Worm (Caenorhabditis elegans) whole organism, L4 larva: Measurements from ENCODE around the gene C26D10.7.

Experiments used
- D1046.2 ChIP-seq: fragments of 200-800 bp; sonication (Bioruptor generic); IDR thresholded peaks from 2 replicates; pipeline ENCODE4 v1.3.6; 2022; ENCODE audit warnings: missing genetic modification characterization, missing compliant biosample characterization
- F10B5.3 ChIP-seq: sonication (generic microtip); optimal IDR thresholded peaks from 2 replicates; lab custom pipeline; 2016; ENCODE audit warnings: mild to moderate bottlenecking, missing genetic modification characterization, missing compliant biosample characterization
- F26F4.8 ChIP-seq: fragments of 200-800 bp; sonication (Bioruptor generic); conservative IDR thresholded peaks from 2 replicates; pipeline ENCODE4 v1.3.6; 2022; ENCODE audit warnings: missing genetic modification characterization, missing compliant biosample characterization
- F44E2.7 ChIP-seq: fragments of 200-800 bp; sonication (Bioruptor generic); IDR thresholded peaks from 2 replicates; pipeline ENCODE4 v2.1.2; 2022; ENCODE audit warnings: missing genetic modification characterization, missing compliant biosample characterization
- F49E8.2 ChIP-seq: sonication (generic microtip); optimal IDR thresholded peaks from 2 replicates; lab custom pipeline; 2016; ENCODE audit warnings: missing compliant biosample characterization, mild to moderate bottlenecking, missing genetic modification characterization, borderline replicate concordance
- T20F7.1 ChIP-seq: fragments of 200-800 bp; sonication (Bioruptor generic); optimal IDR thresholded peaks from 2 replicates; lab custom pipeline; 2018; ENCODE audit warnings: mild to moderate bottlenecking, missing genetic modification characterization, missing compliant biosample characterization
- ZK546.5 ChIP-seq, 2 experiments: sonication (generic microtip); optimal IDR thresholded peaks; 2 replicates each; lab custom pipeline; 2017; ENCODE audit warnings: missing biosample characterization in 2 of 2, missing genetic modification characterization in 2 of 2
- aly-2 ChIP-seq: sonication (generic microtip); optimal IDR thresholded peaks from 2 replicates; lab custom pipeline; 2018; ENCODE audit warnings: missing biosample characterization, missing genetic modification characterization
- ama-1 ChIP-seq: fragments of 150-350 bp; optimal IDR thresholded peaks from 2 replicates; lab custom pipeline; 2014; ENCODE audit warnings: inconsistent platforms, mixed read lengths
- ceh-20 ChIP-seq: fragments of 200-800 bp; sonication (Bioruptor generic); IDR thresholded peaks from 2 replicates; pipeline ENCODE4 v1.3.6; 2022; ENCODE audit warnings: missing genetic modification reagents, missing genetic modification characterization, missing compliant biosample characterization
- ceh-32 ChIP-seq: sonication (generic microtip); optimal IDR thresholded peaks from 2 replicates; lab custom pipeline; 2016; ENCODE audit warnings: mild to moderate bottlenecking, missing genetic modification characterization, missing compliant biosample characterization; ENCODE audit not compliant: poor library complexity
- ceh-82 ChIP-seq: sonication (generic microtip); optimal IDR thresholded peaks from 2 replicates; lab custom pipeline; 2017; ENCODE audit warnings: missing biosample characterization, missing genetic modification characterization
- ces-1 ChIP-seq: fragments of 150-350 bp; sonication (generic microtip); optimal IDR thresholded peaks from 4 replicates; lab custom pipeline; 2014; ENCODE audit warnings: missing biosample characterization, missing genetic modification reagents, missing genetic modification characterization
- ctbp-1 ChIP-seq: fragments of 200-800 bp; sonication (Bioruptor generic); IDR thresholded peaks from 2 replicates; pipeline ENCODE4 v1.3.6; 2022; ENCODE audit warnings: missing genetic modification reagents, missing genetic modification characterization, missing compliant biosample characterization
- daf-12 ChIP-seq: fragments of 150-350 bp; optimal IDR thresholded peaks from 2 replicates; lab custom pipeline; 2014; ENCODE audit warnings: missing biosample characterization, missing genetic modification reagents, missing genetic modification characterization
- daf-19 ChIP-seq: fragments of 200-800 bp; sonication (Bioruptor generic); conservative IDR thresholded peaks from 2 replicates; pipeline ENCODE4 v1.3.6; 2022; ENCODE audit warnings: missing genetic modification characterization, missing compliant biosample characterization
- daf-8 ChIP-seq: fragments of 200-800 bp; sonication (Bioruptor generic); IDR thresholded peaks from 2 replicates; pipeline ENCODE4 v1.3.6; 2022; ENCODE audit warnings: missing genetic modification characterization, missing compliant biosample characterization
- duxl-1 ChIP-seq: sonication (generic microtip); optimal IDR thresholded peaks from 2 replicates; lab custom pipeline; 2016; ENCODE audit warnings: mild to moderate bottlenecking, missing genetic modification characterization, moderate library complexity, missing compliant biosample characterization; ENCODE audit not compliant: poor library complexity
- dve-1 ChIP-seq: sonication (generic microtip); optimal IDR thresholded peaks from 2 replicates; lab custom pipeline; 2017; ENCODE audit warnings: antibody characterized with exemption, mild to moderate bottlenecking, missing genetic modification characterization, missing compliant biosample characterization; ENCODE audit not compliant: insufficient read depth
- hlh-11 ChIP-seq: fragments of 200-800 bp; sonication (Bioruptor generic); optimal IDR thresholded peaks from 2 replicates; lab custom pipeline; 2018; ENCODE audit warnings: mild to moderate bottlenecking, missing genetic modification characterization, missing compliant biosample characterization
- hlh-30 ChIP-seq: sonication (generic microtip); optimal IDR thresholded peaks from 2 replicates; lab custom pipeline; 2017; ENCODE audit warnings: antibody characterized with exemption, mild to moderate bottlenecking, missing genetic modification characterization, missing compliant biosample characterization; ENCODE audit not compliant: insufficient read depth
- hmg-1.1 ChIP-seq: fragments of 200-800 bp; sonication (Bioruptor generic); IDR thresholded peaks from 2 replicates; pipeline ENCODE4 v1.3.6; 2022; ENCODE audit warnings: missing genetic modification reagents, missing genetic modification characterization, missing compliant biosample characterization
- lim-7 ChIP-seq: fragments of 200-800 bp; sonication (Bioruptor generic); IDR thresholded peaks from 2 replicates; pipeline ENCODE4 v1.3.6; 2022; ENCODE audit warnings: missing genetic modification characterization, missing compliant biosample characterization
- lin-29 ChIP-seq: fragments of 200-800 bp; sonication (Bioruptor generic); IDR thresholded peaks from 2 replicates; pipeline ENCODE4 v1.3.6; 2022; ENCODE audit warnings: missing genetic modification reagents, missing genetic modification characterization, missing compliant biosample characterization
- lin-39 ChIP-seq: fragments of 150-350 bp; optimal IDR thresholded peaks from 2 replicates; lab custom pipeline; 2014; ENCODE audit warnings: missing biosample characterization, missing genetic modification reagents, missing genetic modification characterization
- madf-5 ChIP-seq, 2 experiments: fragments of 200-800 bp; sonication (Bioruptor generic); IDR thresholded peaks; 2 replicates each; pipeline ENCODE4 v1.3.6; 2022; ENCODE audit warnings: missing compliant biosample characterization in 2 of 2, missing genetic modification characterization in 2 of 2
- madf-9 ChIP-seq: fragments of 200-800 bp; sonication (Bioruptor generic); conservative IDR thresholded peaks from 2 replicates; pipeline ENCODE4 v1.3.6; 2022; ENCODE audit warnings: missing genetic modification reagents, missing genetic modification characterization, missing compliant biosample characterization
- mdl-1 ChIP-seq, 2 experiments: fragments of 150-350 bp in 1 of 2; sonication (generic microtip) in 1 of 2; optimal IDR thresholded peaks; 2 replicates each; lab custom pipeline; 2014 to 2017; ENCODE audit warnings: missing biosample characterization in 2 of 2, missing genetic modification characterization in 2 of 2
- mep-1 ChIP-seq: fragments of 150-350 bp; sonication (generic microtip); optimal IDR thresholded peaks from 3 replicates; lab custom pipeline; 2014; ENCODE audit warnings: missing biosample characterization, missing genetic modification characterization
- mxl-2 ChIP-seq: fragments of 200-800 bp; sonication (Bioruptor generic); conservative IDR thresholded peaks from 2 replicates; pipeline ENCODE4 v1.3.6; 2022; ENCODE audit warnings: missing genetic modification reagents, missing genetic modification characterization, missing compliant biosample characterization
- mxl-3 ChIP-seq: fragments of 200-800 bp; sonication (Bioruptor generic); optimal IDR thresholded peaks from 2 replicates; lab custom pipeline; 2018; ENCODE audit warnings: mild to moderate bottlenecking, missing genetic modification characterization, missing compliant biosample characterization
- nhr-11 ChIP-seq: fragments of 150-350 bp; optimal IDR thresholded peaks from 2 replicates; lab custom pipeline; 2014; ENCODE audit warnings: missing biosample characterization, missing genetic modification characterization
- nhr-25 ChIP-seq: sonication (generic microtip); optimal IDR thresholded peaks from 2 replicates; lab custom pipeline; 2017; ENCODE audit warnings: missing genetic modification characterization, mild to moderate bottlenecking, missing compliant biosample characterization, antibody characterized with exemption, moderate library complexity, borderline replicate concordance; ENCODE audit not compliant: insufficient read depth
- nhr-41 ChIP-seq: fragments of 200-800 bp; sonication (Bioruptor generic); IDR thresholded peaks from 2 replicates; pipeline ENCODE4 v1.3.6; 2022; ENCODE audit warnings: missing genetic modification reagents, missing genetic modification characterization, missing compliant biosample characterization
- nhr-42 ChIP-seq: fragments of 200-800 bp; sonication (Bioruptor generic); IDR thresholded peaks from 2 replicates; pipeline ENCODE4 v1.3.6; 2022; ENCODE audit warnings: missing genetic modification characterization, missing compliant biosample characterization
- nhr-6 ChIP-seq: fragments of 150-350 bp; optimal IDR thresholded peaks from 2 replicates; lab custom pipeline; 2014; ENCODE audit warnings: missing biosample characterization, missing genetic modification characterization
- nhr-76 ChIP-seq: fragments of 150-350 bp; optimal IDR thresholded peaks from 2 replicates; lab custom pipeline; 2014; ENCODE audit warnings: missing biosample characterization, missing genetic modification characterization
- php-3 ChIP-seq: fragments of 200-800 bp; sonication (Bioruptor generic); IDR thresholded peaks from 2 replicates; pipeline ENCODE4 v1.3.6; 2022; ENCODE audit warnings: missing genetic modification reagents, missing genetic modification characterization, missing compliant biosample characterization
- pqm-1 ChIP-seq: sonication (generic microtip); optimal IDR thresholded peaks from 2 replicates; lab custom pipeline; 2017; ENCODE audit warnings: missing biosample characterization, missing genetic modification characterization
- rbr-2 ChIP-seq: sonication (generic microtip); optimal IDR thresholded peaks from 2 replicates; lab custom pipeline; 2016; ENCODE audit warnings: missing genotype, missing genetic modification characterization, missing compliant biosample characterization
- saeg-2 ChIP-seq: fragments of 200-800 bp; sonication (Bioruptor generic); IDR thresholded peaks from 2 replicates; pipeline ENCODE4 v1.3.6; 2022; ENCODE audit warnings: missing genetic modification reagents, missing genetic modification characterization, missing compliant biosample characterization
- snpc-1.2 ChIP-seq: fragments of 200-800 bp; sonication (Bioruptor generic); IDR thresholded peaks from 2 replicates; pipeline ENCODE4 v1.3.6; 2022; ENCODE audit warnings: missing genetic modification reagents, missing genetic modification characterization, missing compliant biosample characterization
- spr-3 ChIP-seq: fragments of 200-800 bp; sonication (Bioruptor generic); optimal IDR thresholded peaks from 2 replicates; lab custom pipeline; 2018; ENCODE audit warnings: mild to moderate bottlenecking, missing genetic modification characterization, missing compliant biosample characterization
- tra-1 ChIP-seq: fragments of 200-800 bp; sonication (Bioruptor generic); IDR thresholded peaks from 2 replicates; pipeline ENCODE4 v1.3.6; 2022; ENCODE audit warnings: missing genetic modification reagents, missing genetic modification characterization, missing compliant biosample characterization
- unc-62 ChIP-seq, 3 experiments: fragments of 150-350 bp in 1 of 3; sonication (generic microtip); optimal IDR thresholded peaks in 2 of 3; peaks in 1 of 3; 1 replicate in 1 of 3; 2 replicates in 2 of 3; lab custom pipeline; 2014 to 2017; ENCODE audit warnings: missing biosample characterization in 3 of 3, missing genetic modification characterization in 3 of 3, missing genetic modification reagents in 3 of 3, missing genotype in 1 of 3
- vab-7 ChIP-seq: fragments of 200-800 bp; sonication (Bioruptor generic); IDR thresholded peaks from 2 replicates; pipeline ENCODE4 v1.3.6; 2022; ENCODE audit warnings: missing genetic modification reagents, missing genetic modification characterization, missing compliant biosample characterization
- zag-1 ChIP-seq: fragments of 150-350 bp; optimal IDR thresholded peaks from 2 replicates; lab custom pipeline; 2014; ENCODE audit warnings: missing biosample characterization, missing genetic modification characterization
- zfp-2 ChIP-seq: sonication (generic microtip); optimal IDR thresholded peaks from 2 replicates; lab custom pipeline; 2016; ENCODE audit warnings: mild to moderate bottlenecking, missing genetic modification characterization, missing compliant biosample characterization
- zfp-3 ChIP-seq: fragments of 200-800 bp; sonication (Bioruptor generic); conservative IDR thresholded peaks from 2 replicates; pipeline ENCODE4 v1.3.6; 2022; ENCODE audit warnings: missing genetic modification reagents, missing genetic modification characterization, missing compliant biosample characterization
- zip-11 ChIP-seq: fragments of 200-800 bp; sonication (Bioruptor generic); IDR thresholded peaks from 2 replicates; pipeline ENCODE4 v1.3.6; 2022; ENCODE audit warnings: missing genetic modification characterization, missing compliant biosample characterization
- ztf-7 ChIP-seq: fragments of 150-350 bp; optimal IDR thresholded peaks from 2 replicates; lab custom pipeline; 2014; ENCODE audit warnings: missing biosample characterization, missing genetic modification characterization

Gene C26D10.7

DNA sequence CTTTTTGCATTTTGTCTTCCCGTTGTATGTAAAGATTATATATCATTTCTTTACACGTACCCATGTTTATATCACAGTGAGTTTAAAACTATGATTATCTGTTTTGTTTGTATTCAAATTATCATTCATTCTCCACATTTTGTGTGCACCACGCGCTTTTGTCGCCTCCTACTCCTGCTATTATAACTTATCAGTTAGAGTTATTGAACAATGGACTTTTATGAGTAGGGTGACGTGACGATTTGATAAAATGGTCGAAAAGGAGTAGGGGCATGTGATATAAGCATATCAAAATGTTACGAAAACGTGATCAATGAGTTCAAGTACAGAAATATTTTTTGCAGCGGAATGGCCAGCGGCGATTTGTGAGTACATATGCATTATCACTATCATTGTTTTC is 49.1 kb downstream of the C26D10.7 start (continued):
- TF ChIP-seq lim-7 (GFP tag; lab: Robert Waterston, UW) = no peak
- no peak for TF ChIP-seq ceh-20 (GFP tag; lab: Robert Waterston, UW)
- TF ChIP-seq mxl-2 = no peak
- TF ChIP-seq lin-39 = no peak
- TF ChIP-seq ztf-7 (tag; lab: Kevin White, UChicago) = no peak
- TF ChIP-seq nhr-76 (tag; lab: Kevin White, UChicago) = no peak
- no peak for TF ChIP-seq zip-11 (GFP tag; lab: Robert Waterston, UW)
- no peak for TF ChIP-seq ama-1
- TF ChIP-seq ceh-82 (tag; lab: Kevin White, UChicago) = no peak
- no peak for TF ChIP-seq ces-1 (GFP tag; lab: Kevin White, UChicago)
- peak; percentile 51 for TF ChIP-seq T20F7.1 (GFP tag; lab: Kevin White, UChicago)
- TF ChIP-seq saeg-2 (GFP tag; lab: Robert Waterston, UW) = 0 out of 2 replicates have a peak, but pooled peaks have one; percentile 62
- no peak for TF ChIP-seq ctbp-1 (GFP tag; lab: Robert Waterston, UW)
- peak; percentile 95 for TF ChIP-seq hlh-11
- TF ChIP-seq zfp-3 = no peak
- peak; percentile 98 for TF ChIP-seq dve-1 (tag; lab: Kevin White, UChicago)
- TF ChIP-seq nhr-42 (GFP tag; lab: Robert Waterston, UW) = no peak
- TF ChIP-seq zag-1 (tag; lab: Kevin White, UChicago) = no peak
- no peak for TF ChIP-seq daf-19 (GFP tag; lab: Robert Waterston, UW)
- TF ChIP-seq lin-29 (GFP tag; lab: Robert Waterston, UW) = no peak
- TF ChIP-seq daf-8 = no peak
- no peak for TF ChIP-seq nhr-6 (tag; lab: Kevin White, UChicago)
- TF ChIP-seq mdl-1 (tag; optimal IDR thresholded peaks at IDR 0.05; lab: Kevin White, UChicago) = peak in 1 of 2 experiments; percentile 85
- TF ChIP-seq F26F4.8 (GFP tag; lab: Robert Waterston, UW) = no peak
- no peak for TF ChIP-seq D1046.2 (GFP tag; lab: Robert Waterston, UW)
- no peak for TF ChIP-seq F49E8.2 (tag; lab: Kevin White, UChicago)
- no peak for TF ChIP-seq nhr-11
- TF ChIP-seq duxl-1 (tag; lab: Kevin White, UChicago) = no peak
- no peak for TF ChIP-seq mep-1 (tag; lab: Kevin White, UChicago)
- TF ChIP-seq mxl-3 (GFP tag; lab: Kevin White, UChicago) = peak; percentile 61
- no peak for TF ChIP-seq F44E2.7 (GFP tag; lab: Robert Waterston, UW)
- no peak for TF ChIP-seq nhr-25 (tag; lab: Kevin White, UChicago)
- TF ChIP-seq ZK546.5 (tag; optimal IDR thresholded peaks at IDR 0.05; lab: Kevin White, UChicago) = no peak
- TF ChIP-seq aly-2 = no peak
- TF ChIP-seq madf-9 (GFP tag; lab: Robert Waterston, UW) = no peak
- TF ChIP-seq php-3 (GFP tag; lab: Robert Waterston, UW) = peak; percentile 94
- no peak for TF ChIP-seq hmg-1.1 (GFP tag; lab: Robert Waterston, UW)
- peak in 1 of 2 experiments; percentile 45 for TF ChIP-seq unc-62 (GFP tag; optimal IDR thresholded peaks at IDR 0.05 in 1 of 2; lab: Kevin White, UChicago)
- TF ChIP-seq unc-62 (tag; optimal IDR thresholded peaks at IDR 0.05; lab: Kevin White, UChicago) = no peak
- TF ChIP-seq tra-1 (GFP tag; lab: Robert Waterston, UW) = peak; percentile 52; the same call in 1 of the 2 replicates
- no peak for TF ChIP-seq snpc-1.2
- TF ChIP-seq nhr-41 (GFP tag; lab: Robert Waterston, UW) = no peak; the same call in 1 of the 2 replicates
- TF ChIP-seq spr-3 = no peak
- no peak for TF ChIP-seq F10B5.3 (tag; lab: Kevin White, UChicago)
- TF ChIP-seq pqm-1 (tag; lab: Kevin White, UChicago) = peak; percentile 96
- TF ChIP-seq rbr-2 (tag; lab: Kevin White, UChicago) = no peak
- peak; percentile 74 for TF ChIP-seq hlh-30 (tag; lab: Kevin White, UChicago)
- no peak for TF ChIP-seq zfp-2 (tag; lab: Kevin White, UChicago)
- TF ChIP-seq madf-5 (GFP tag; IDR thresholded peaks at IDR 0.05; lab: Robert Waterston, UW) = no peak
- no peak for TF ChIP-seq daf-12 (tag; lab: Kevin White, UChicago)
- no peak for TF ChIP-seq ceh-32 (tag; lab: Kevin White, UChicago)
- no peak for TF ChIP-seq vab-7 (GFP tag; lab: Robert Waterston, UW)
